Fruit fly (Drosophila melanogaster): ENCODE measurements around the gene Myt1.
A peak's percentile ranks its signal among the peaks of the same experiment; 100 is the strongest.

Gene Myt1

DNA sequence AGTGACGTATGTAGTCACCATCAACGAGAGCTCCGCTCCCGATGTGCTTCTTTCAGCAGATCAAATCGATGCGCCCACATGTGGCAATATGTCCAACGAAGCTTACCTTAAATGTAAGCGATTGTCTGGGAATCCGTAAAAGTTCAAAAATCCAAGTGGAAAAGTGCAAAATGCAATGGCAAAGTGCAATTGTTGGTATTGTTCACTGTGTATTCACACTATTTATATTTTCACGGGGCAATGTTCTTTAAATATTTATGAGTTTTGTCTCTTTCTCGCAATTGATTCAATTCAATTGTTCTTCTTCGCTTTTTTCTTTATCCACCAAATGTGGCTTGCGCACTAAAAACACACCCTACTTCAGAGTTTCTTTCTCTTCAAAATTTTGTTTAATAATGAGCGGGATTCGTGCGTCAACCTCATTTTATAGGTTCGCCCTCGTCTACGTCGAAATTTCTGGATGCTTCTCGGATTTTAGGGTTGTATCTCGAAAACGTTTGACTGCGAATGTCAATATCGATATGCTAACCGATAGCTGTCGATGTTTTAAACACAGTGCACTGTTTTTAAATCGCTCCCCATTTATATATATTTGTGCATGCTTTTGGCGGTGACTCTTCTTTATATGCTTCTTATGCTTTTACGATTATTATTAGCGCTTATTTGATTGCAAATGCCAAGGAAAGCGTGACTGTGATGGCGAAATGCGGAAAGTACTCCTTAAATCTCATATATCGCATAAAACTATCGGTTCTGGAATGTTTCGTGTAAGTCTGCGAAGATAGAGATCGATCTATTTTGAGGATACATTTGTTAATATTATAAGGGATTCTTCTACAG is 27.4 kb downstream of the Myt1 start, which contains the start of gene DnaJ-1 (continued):
- TF ChIP-seq CG7556 (GFP tag; optimal IDR thresholded peaks at IDR 0.05), result peak; percentile 35
- peak; percentile 54 for TF ChIP-seq CG1529 (GFP tag; optimal IDR thresholded peaks at IDR 0.05)
- no peak for TF ChIP-seq CG11093 (GFP tag; IDR thresholded peaks at IDR 0.05)
- TF ChIP-seq CG30403 (GFP tag; optimal IDR thresholded peaks at IDR 0.05), result no peak
- peak; percentile 53 for TF ChIP-seq gfzf (GFP tag; optimal IDR thresholded peaks at IDR 0.05)
- TF ChIP-seq fd102C (GFP tag; optimal IDR thresholded peaks at IDR 0.05), result no peak
- no peak for TF ChIP-seq CG43689 (GFP tag; IDR thresholded peaks at IDR 0.05)
- peak; percentile 40 for TF ChIP-seq zen (tag; optimal IDR thresholded peaks at IDR 0.05)
- no peak for TF ChIP-seq Optix (GFP tag; IDR thresholded peaks at IDR 0.05)
- TF ChIP-seq H2.0 (GFP tag; IDR thresholded peaks at IDR 0.05), result no peak
- peak; percentile 82 for TF ChIP-seq sens (GFP tag)
- TF ChIP-seq Lim3 (GFP tag; IDR thresholded peaks at IDR 0.05), result no peak
- TF ChIP-seq PHDP (tag; optimal IDR thresholded peaks at IDR 0.05), result peak; percentile 31
- TF ChIP-seq dpn (GFP tag; optimal IDR thresholded peaks at IDR 0.05), result no peak
- TF ChIP-seq salm (tag; optimal IDR thresholded peaks at IDR 0.05), result peak; percentile 19
- TF ChIP-seq en (GFP tag; optimal IDR thresholded peaks at IDR 0.05), result no peak
- TF ChIP-seq CG8281 (tag; optimal IDR thresholded peaks at IDR 0.05), result no peak
- TF ChIP-seq Camta (GFP tag; optimal IDR thresholded peaks at IDR 0.05), result no peak
- peak; percentile 47 for TF ChIP-seq CG8924 (tag; optimal IDR thresholded peaks at IDR 0.05)
- no peak for TF ChIP-seq CG31224 (GFP tag; IDR thresholded peaks at IDR 0.05)
- peak; percentile 98 for TF ChIP-seq Bgb (GFP tag; IDR thresholded peaks at IDR 0.05; ENCODE audit: partially characterized antibody)
- TF ChIP-seq CG18619 (GFP tag; optimal IDR thresholded peaks at IDR 0.05), result peak; percentile 7
- peak; percentile 44 for TF ChIP-seq CG3281 (GFP tag; optimal IDR thresholded peaks at IDR 0.05)
- TF ChIP-seq HmgZ (tag; optimal IDR thresholded peaks at IDR 0.05), result peak; percentile 60
- no peak for TF ChIP-seq H15 (GFP tag; IDR thresholded peaks at IDR 0.05)
- no peak for TF ChIP-seq CG1647 (GFP tag; optimal IDR thresholded peaks at IDR 0.05)
- TF ChIP-seq CG18599 (GFP tag; optimal IDR thresholded peaks at IDR 0.05), result peak; percentile 70
- TF ChIP-seq Nf-YB (GFP tag; optimal IDR thresholded peaks at IDR 0.05), result peak; percentile 34
- TF ChIP-seq dimm (GFP tag; IDR thresholded peaks at IDR 0.05), result no peak
- peak; percentile 60 for TF ChIP-seq CG33213 (GFP tag; optimal IDR thresholded peaks at IDR 0.05)
- no peak for TF ChIP-seq da (GFP tag; optimal IDR thresholded peaks at IDR 0.05)
- no peak for TF ChIP-seq lov (optimal IDR thresholded peaks at IDR 0.05)
- no peak for TF ChIP-seq lov (GFP tag; IDR thresholded peaks at IDR 0.05)
- peak; percentile 31 for TF ChIP-seq trem (tag; optimal IDR thresholded peaks at IDR 0.05)
- peak; percentile 78 for TF ChIP-seq Jarid2 (GFP tag; optimal IDR thresholded peaks at IDR 0.05)
- TF ChIP-seq sisA (GFP tag; IDR thresholded peaks at IDR 0.05), result no peak
- TF ChIP-seq inv (GFP tag; IDR thresholded peaks at IDR 0.05; ENCODE audit: partially characterized antibody), result peak; percentile 98
- TF ChIP-seq tap (tag; optimal IDR thresholded peaks at IDR 0.05), result no peak
- TF ChIP-seq CG2889 (GFP tag; IDR thresholded peaks at IDR 0.05), result no peak
- 0 out of 2 replicates have a peak, but pooled peaks have one; percentile 11 for TF ChIP-seq CG14014 (GFP tag; IDR thresholded peaks at IDR 0.05)
- TF ChIP-seq slp2 (GFP tag; optimal IDR thresholded peaks at IDR 0.05), result no peak
- TF ChIP-seq BtbVII (GFP tag; optimal IDR thresholded peaks at IDR 0.05), result peak; percentile 40
- no peak for TF ChIP-seq CG7987 (GFP tag; optimal IDR thresholded peaks at IDR 0.05)
- TF ChIP-seq eve (GFP tag; optimal IDR thresholded peaks at IDR 0.05), result no peak
- no peak; the same call in 1 of the 2 replicates for TF ChIP-seq MBD-R2 (GFP tag; IDR thresholded peaks at IDR 0.05)
- peak; percentile 13; the same call in 1 of the 2 replicates for TF ChIP-seq Atf6 (GFP tag; IDR thresholded peaks at IDR 0.05)
- no peak for TF ChIP-seq CG16815 (GFP tag; optimal IDR thresholded peaks at IDR 0.05)
- no peak for TF ChIP-seq CG12104 (GFP tag; optimal IDR thresholded peaks at IDR 0.05)
- peak; percentile 84 for TF ChIP-seq MESR4 (GFP tag; optimal IDR thresholded peaks at IDR 0.05)
- peak; percentile 5 for TF ChIP-seq sug (tag; optimal IDR thresholded peaks at IDR 0.05)

Measured in whole organism, embryonic.